Fruit fly (Drosophila melanogaster) whole organism, embryonic: ENCODE results near the gene brv3.

Source experiments
- CG11504 ChIP-seq: fragments of 200-800 bp; sonication (Bioruptor generic); optimal IDR thresholded peaks from 3 replicates; lab custom pipeline; 2019; ENCODE audit warnings: missing biosample characterization, mild to moderate bottlenecking, missing genetic modification characterization, moderate library complexity
- CG6175 ChIP-seq: fragments of 200-800 bp; sonication (Bioruptor generic); IDR thresholded peaks from 3 replicates; pipeline ENCODE4 v1.3.6; 2022; ENCODE audit warnings: missing biosample characterization, missing genetic modification characterization
- CG9797 ChIP-seq: fragments of 200-800 bp; sonication (Bioruptor generic); optimal IDR thresholded peaks from 3 replicates; lab custom pipeline; 2018; ENCODE audit warnings: missing biosample characterization, mild to moderate bottlenecking, missing genetic modification characterization
- Kr ChIP-seq: fragments of 200-800 bp; sonication (Bioruptor generic); optimal IDR thresholded peaks from 2 replicates; lab custom pipeline; 2017; ENCODE audit warnings: missing biosample characterization, mild to moderate bottlenecking, missing genetic modification characterization
- psq ChIP-seq: fragments of 200-800 bp; sonication (Bioruptor generic); optimal IDR thresholded peaks from 2 replicates; lab custom pipeline; 2017; ENCODE audit warnings: missing biosample characterization, missing genetic modification characterization

DNA sequence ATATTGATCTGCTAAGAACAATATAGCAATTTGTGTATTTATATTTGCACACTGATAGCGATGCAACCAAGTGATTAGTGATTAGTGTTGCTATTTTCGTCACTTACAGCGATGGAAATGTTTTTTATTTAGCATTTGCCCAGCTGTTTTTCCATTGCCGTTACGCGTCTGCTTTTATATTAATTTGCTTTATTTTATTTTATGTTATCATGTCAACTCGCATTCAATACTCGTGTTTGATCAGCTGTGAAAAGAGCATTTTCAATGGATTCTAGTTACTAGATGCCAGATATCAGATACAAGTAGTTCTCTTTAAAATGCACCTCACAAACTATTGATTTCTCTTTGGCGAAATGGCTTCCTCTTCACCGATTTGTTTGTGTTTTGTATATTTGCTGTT lies 39.0 kb upstream of the brv3 start:
- no peak for TF ChIP-seq Kr (GFP tag; lab: Kevin White, UChicago)
- no peak for TF ChIP-seq psq
- TF ChIP-seq CG6175 (GFP tag; lab: Robert Waterston, UW) = no peak
- no peak for TF ChIP-seq CG11504 (tag; lab: Kevin White, UChicago)
- no peak for TF ChIP-seq CG9797 (GFP tag; lab: Kevin White, UChicago)
